Worm (Caenorhabditis elegans): ENCODE results near the gene arl-1.

The arl-1 gene

DNA sequence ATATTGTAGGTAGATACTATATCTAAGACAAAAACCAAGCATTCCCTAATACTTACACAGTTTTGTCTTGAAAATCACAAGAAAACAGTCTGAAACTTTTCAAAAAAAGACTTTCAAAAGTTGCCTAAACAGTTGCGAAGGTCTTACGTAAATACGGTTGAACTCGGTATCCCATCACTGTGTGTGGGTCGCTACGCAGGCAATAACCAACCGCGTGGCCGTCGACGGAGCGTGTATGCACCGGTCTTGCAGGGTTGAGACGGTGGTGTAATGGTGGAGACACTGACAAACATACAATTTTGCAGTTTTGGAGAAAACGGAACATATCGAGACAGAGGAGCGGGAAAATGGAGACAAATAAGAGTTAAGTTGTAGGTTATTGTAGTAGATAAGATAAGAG, 20.6 kb upstream of the arl-1 start, which contains the start of gene iff-2 (continued):
- peak; percentile 92 for TF ChIP-seq Y95B8A.8 (GFP tag; IDR thresholded peaks at IDR 0.05)
- peak; percentile 73 for TF ChIP-seq dpl-1 (GFP tag; optimal IDR thresholded peaks at IDR 0.05)
- no peak for TF ChIP-seq mel-28 (tag; optimal IDR thresholded peaks at IDR 0.05; ENCODE audit: borderline replicate concordance)
- no peak for TF ChIP-seq tbx-9 (tag; optimal IDR thresholded peaks at IDR 0.05; ENCODE audit: borderline replicate concordance)
- peak; percentile 45; the same call in 1 of the 2 replicates for TF ChIP-seq aptf-2 (GFP tag; conservative IDR thresholded peaks at IDR 0.05)
- peak; percentile 95 for TF ChIP-seq C06A6.2 (GFP tag; conservative IDR thresholded peaks at IDR 0.05)
- TF ChIP-seq ztf-26 (tag; optimal IDR thresholded peaks at IDR 0.05) = peak; percentile 98
- TF ChIP-seq lir-1 (GFP tag; conservative IDR thresholded peaks at IDR 0.05) = peak; percentile 97
- peak; percentile 29 to 96 (median 79) for TF ChIP-seq lin-35 (GFP tag; optimal IDR thresholded peaks at IDR 0.05)
- no peak for TF ChIP-seq egrh-3 (GFP tag; IDR thresholded peaks at IDR 0.05)
- no peak for TF ChIP-seq him-1 (tag; optimal IDR thresholded peaks at IDR 0.05)
- peak; percentile 72; the same call in 1 of the 2 replicates for TF ChIP-seq ztf-28 (GFP tag; IDR thresholded peaks at IDR 0.05)
- peak; percentile 98 for TF ChIP-seq tlf-1 (GFP tag; optimal IDR thresholded peaks at IDR 0.05)
- TF ChIP-seq hrde-1 (tag; optimal IDR thresholded peaks at IDR 0.05; ENCODE audit: borderline replicate concordance) = no peak
- TF ChIP-seq chd-7 (tag; optimal IDR thresholded peaks at IDR 0.05) = peak; percentile 94
- TF ChIP-seq Y53G8AR.9 (GFP tag; conservative IDR thresholded peaks at IDR 0.05) = peak; percentile 98
- TF ChIP-seq K11D2.4 (GFP tag; IDR thresholded peaks at IDR 0.05) = peak; percentile 97
- peak; percentile 64 for TF ChIP-seq ceh-91 (GFP tag; IDR thresholded peaks at IDR 0.05)
- peak; percentile 97 for TF ChIP-seq nfyb-1 (GFP tag; IDR thresholded peaks at IDR 0.05)
- no peak for TF ChIP-seq madf-6 (GFP tag; IDR thresholded peaks at IDR 0.05)
- peak; percentile 93 for TF ChIP-seq repo-1 (tag; optimal IDR thresholded peaks at IDR 0.05)
- no peak for TF ChIP-seq aptf-3 (GFP tag; IDR thresholded peaks at IDR 0.05)
- peak; percentile 93 for TF ChIP-seq C17E4.6 (GFP tag; IDR thresholded peaks at IDR 0.05)
- TF ChIP-seq F33H1.4 (GFP tag; IDR thresholded peaks at IDR 0.05) = peak; percentile 81
- TF ChIP-seq mxl-1 (tag; optimal IDR thresholded peaks at IDR 0.05) = no peak
- no peak; the same call in none of the 2 replicates for TF ChIP-seq dox-1 (GFP tag; IDR thresholded peaks at IDR 0.05)
- no peak for TF ChIP-seq xnd-1 (tag; optimal IDR thresholded peaks at IDR 0.05)
- peak; percentile 100 for TF ChIP-seq nhr-80 (tag; optimal IDR thresholded peaks at IDR 0.05)
- TF ChIP-seq lin-26 (GFP tag; IDR thresholded peaks at IDR 0.05) = no peak
- peak; percentile 16 for TF ChIP-seq F57A8.1 (GFP tag; optimal IDR thresholded peaks at IDR 0.05)
- peak; percentile 100 for TF ChIP-seq mcd-1 (GFP tag; IDR thresholded peaks at IDR 0.05)
- no peak for TF ChIP-seq Y79H2A.3 (GFP tag; conservative IDR thresholded peaks at IDR 0.05)
- peak; percentile 93 for TF ChIP-seq ztf-3 (GFP tag; optimal IDR thresholded peaks at IDR 0.05)
- TF ChIP-seq die-1 (tag; optimal IDR thresholded peaks at IDR 0.05) = peak; percentile 66
- peak; percentile 78 for TF ChIP-seq tbp1 (GFP tag; optimal IDR thresholded peaks at IDR 0.05)
- TF ChIP-seq sea-2 (GFP tag; IDR thresholded peaks at IDR 0.05) = no peak
- TF ChIP-seq F52B5.7 (tag; optimal IDR thresholded peaks at IDR 0.05) = peak; percentile 85
- no peak for TF ChIP-seq F49E8.2 (tag; optimal IDR thresholded peaks at IDR 0.05; ENCODE audit: insufficient read depth)
- peak; percentile 19 for TF ChIP-seq snpc-1.3 (tag; optimal IDR thresholded peaks at IDR 0.05; ENCODE audit: insufficient read depth)
- TF ChIP-seq F37B4.10 (GFP tag; IDR thresholded peaks at IDR 0.05) = 0 out of 2 replicates have a peak, but pooled peaks have one; percentile 74
- peak; percentile 64 for TF ChIP-seq zim-3 (tag; optimal IDR thresholded peaks at IDR 0.05)

Data from whole organism, young adult.